Worm (Caenorhabditis elegans): ENCODE data around the gene W02H5.8.

W02H5.8 gene

ce11 chrV:2601817-2602216 lies 50.6 kb downstream of the W02H5.8 start (continued):
- 0 out of 2 replicates have a peak, but pooled peaks have one; percentile 15 for TF ChIP-seq Y79H2A.3 (GFP tag; conservative IDR thresholded peaks at IDR 0.05)

- TF ChIP-seq T26A5.8 (tag; optimal IDR thresholded peaks at IDR 0.05) (no peak), nfya-1 (tag; optimal IDR thresholded peaks at IDR 0.05; ENCODE audit: borderline replicate concordance, insufficient read depth) (no peak), mes-4 (tag; optimal IDR thresholded peaks at IDR 0.05) (no peak), dox-1 (GFP tag; IDR thresholded peaks at IDR 0.05) (peak; percentile 92), rcor-1 (GFP tag; IDR thresholded peaks at IDR 0.05) (peak; percentile 88), egl-18 (GFP tag; IDR thresholded peaks at IDR 0.05) (0 out of 2 replicates have a peak, but pooled peaks have one; percentile 71), nhr-120 (GFP tag; IDR thresholded peaks at IDR 0.05) (no peak), Y56A3A.18 (GFP tag; IDR thresholded peaks at IDR 0.05) (no peak; the same call in 1 of the 2 replicates), gei-17 (GFP tag; optimal IDR thresholded peaks at IDR 0.05) (peak; percentile 67), ceh-91 (GFP tag; IDR thresholded peaks at IDR 0.05) (peak; percentile 70; the same call in 1 of the 2 replicates), hlh-26 (GFP tag; conservative IDR thresholded peaks at IDR 0.05) (no peak), lsl-1 (GFP tag; optimal IDR thresholded peaks at IDR 0.05) (peak; percentile 29), snpc-3.4 (tag; optimal IDR thresholded peaks at IDR 0.05) (no peak), ekl-4 (GFP tag; IDR thresholded peaks at IDR 0.05) (peak; percentile 90), rpc-1 (optimal IDR thresholded peaks at IDR 0.05) (no peak), rpc-1 (tag; optimal IDR thresholded peaks at IDR 0.05) (no peak), lir-1 (GFP tag; conservative IDR thresholded peaks at IDR 0.05) (peak; percentile 84), ceh-40 (GFP tag; IDR thresholded peaks at IDR 0.05) (no peak), xnd-1 (tag; optimal IDR thresholded peaks at IDR 0.05) (peak; percentile 53), snpc-4 (GFP tag; optimal IDR thresholded peaks at IDR 0.05) (no peak), snpc-4 (tag; optimal IDR thresholded peaks at IDR 0.05) (peak in 2 of 4 experiments; percentile 47 to 57), aptf-3 (GFP tag; IDR thresholded peaks at IDR 0.05) (no peak), mxl-1 (tag; optimal IDR thresholded peaks at IDR 0.05) (no peak), madf-10 (tag; optimal IDR thresholded peaks at IDR 0.05) (peak; percentile 82), K12H6.12 (tag; optimal IDR thresholded peaks at IDR 0.05) (peak; percentile 77), tbp1 (GFP tag; optimal IDR thresholded peaks at IDR 0.05) (peak; percentile 55), lin-54 (GFP tag; optimal IDR thresholded peaks at IDR 0.05) (peak; percentile 98), egrh-3 (GFP tag; IDR thresholded peaks at IDR 0.05) (0 out of 2 replicates have a peak, but pooled peaks have one; percentile 11), F49E8.2 (tag; optimal IDR thresholded peaks at IDR 0.05; ENCODE audit: insufficient read depth) (no peak), zfh-2 (GFP tag; conservative IDR thresholded peaks at IDR 0.05) (peak; percentile 51), mcd-1 (GFP tag; IDR thresholded peaks at IDR 0.05) (peak; percentile 99), egl-44 (GFP tag; IDR thresholded peaks at IDR 0.05) (0 out of 2 replicates have a peak, but pooled peaks have one; percentile 38), hmg-1.2 (GFP tag; IDR thresholded peaks at IDR 0.05) (peak; percentile 81), dpff-1 (tag; optimal IDR thresholded peaks at IDR 0.05) (no peak), F22D6.2 (tag; optimal IDR thresholded peaks at IDR 0.05) (peak; percentile 37), F57A8.1 (GFP tag; optimal IDR thresholded peaks at IDR 0.05) (no peak), attf-6 (GFP tag; IDR thresholded peaks at IDR 0.05) (0 out of 2 replicates have a peak, but pooled peaks have one; percentile 29), F37B4.10 (GFP tag; IDR thresholded peaks at IDR 0.05) (peak; percentile 85; the same call in 1 of the 2 replicates), ztf-28 (GFP tag; IDR thresholded peaks at IDR 0.05) (0 out of 2 replicates have a peak, but pooled peaks have one; percentile 62), aptf-2 (GFP tag; conservative IDR thresholded peaks at IDR 0.05) (peak; percentile 53; the same call in 1 of the 2 replicates), tlf-1 (GFP tag; optimal IDR thresholded peaks at IDR 0.05) (peak; percentile 71), nhr-80 (tag; optimal IDR thresholded peaks at IDR 0.05) (peak; percentile 35), nfyb-1 (GFP tag; IDR thresholded peaks at IDR 0.05) (peak; percentile 92), B0336.3 (GFP tag; IDR thresholded peaks at IDR 0.05) (peak; percentile 75), ztf-22 (GFP tag; optimal IDR thresholded peaks at IDR 0.05) (no peak)
Measured at ce11 chrV:2600543-2600942, 51.9 kb downstream of the W02H5.8 start.
